Worm (Caenorhabditis elegans) whole organism, young adult: Measurements from ENCODE around the gene nhr-19.

ENCODE experiments used
- B0019.2 ChIP-seq: fragments of 200-800 bp; sonication (Bioruptor generic); conservative IDR thresholded peaks from 2 replicates; pipeline ENCODE4 v1.3.6; 2022; ENCODE audit warnings: missing genetic modification reagents, missing genetic modification characterization, missing compliant biosample characterization
- C06A6.2 ChIP-seq: fragments of 200-800 bp; sonication (Bioruptor generic); conservative IDR thresholded peaks from 2 replicates; pipeline ENCODE4 v1.3.6; 2022; ENCODE audit warnings: missing genetic modification characterization, missing compliant biosample characterization
- F22D6.2 ChIP-seq: sonication (generic microtip); optimal IDR thresholded peaks from 2 replicates; lab custom pipeline; 2016; ENCODE audit warnings: mild to moderate bottlenecking, missing genetic modification characterization, missing compliant biosample characterization
- F23B12.7 ChIP-seq: sonication (generic microtip); optimal IDR thresholded peaks from 2 replicates; lab custom pipeline; 2017; ENCODE audit warnings: missing genetic modification characterization, mild to moderate bottlenecking, missing compliant biosample characterization, antibody characterized with exemption, moderate library complexity; ENCODE audit not compliant: insufficient read depth
- K11D2.4 ChIP-seq: fragments of 200-800 bp; sonication (Bioruptor generic); IDR thresholded peaks from 2 replicates; pipeline ENCODE4 v1.3.6; 2022; ENCODE audit warnings: missing genetic modification reagents, missing genetic modification characterization, missing compliant biosample characterization
- K12H6.12 ChIP-seq: fragments of 200-800 bp; sonication (Bioruptor generic); optimal IDR thresholded peaks from 2 replicates; lab custom pipeline; 2018; ENCODE audit warnings: mild to moderate bottlenecking, missing genetic modification characterization, missing compliant biosample characterization
- T26A5.8 ChIP-seq: sonication (generic microtip); optimal IDR thresholded peaks from 2 replicates; lab custom pipeline; 2016; ENCODE audit warnings: missing genetic modification characterization, missing compliant biosample characterization
- Y56A3A.18 ChIP-seq: fragments of 200-800 bp; sonication (Bioruptor generic); IDR thresholded peaks from 2 replicates; pipeline ENCODE4 v1.3.6; 2022; ENCODE audit warnings: missing genetic modification reagents, missing genetic modification characterization, missing compliant biosample characterization
- ZK185.1 ChIP-seq: sonication (generic microtip); optimal IDR thresholded peaks from 2 replicates; lab custom pipeline; 2016; ENCODE audit warnings: mild to moderate bottlenecking, missing genetic modification characterization, missing compliant biosample characterization; ENCODE audit not compliant: poor library complexity, severe bottlenecking
- atf-7 ChIP-seq: sonication (generic microtip); optimal IDR thresholded peaks from 2 replicates; lab custom pipeline; 2017; ENCODE audit warnings: mild to moderate bottlenecking, missing genetic modification characterization, missing compliant biosample characterization
- attf-3 ChIP-seq: fragments of 200-800 bp; sonication (Bioruptor generic); conservative IDR thresholded peaks from 2 replicates; pipeline ENCODE4 v1.3.6; 2022; ENCODE audit warnings: missing genetic modification reagents, missing genetic modification characterization, missing compliant biosample characterization
- attf-5 ChIP-seq: fragments of 200-800 bp; sonication (Bioruptor generic); optimal IDR thresholded peaks from 2 replicates; lab custom pipeline; 2018; ENCODE audit warnings: mild to moderate bottlenecking, missing genetic modification characterization, missing compliant biosample characterization
- attf-6 ChIP-seq: fragments of 200-800 bp; sonication (Bioruptor generic); IDR thresholded peaks from 2 replicates; pipeline ENCODE4 v1.3.6; 2022; ENCODE audit warnings: missing genetic modification reagents, missing genetic modification characterization, missing compliant biosample characterization
- ccch-3 ChIP-seq: fragments of 200-800 bp; sonication (Bioruptor generic); optimal IDR thresholded peaks from 2 replicates; lab custom pipeline; 2018; ENCODE audit warnings: mild to moderate bottlenecking, missing genetic modification characterization, missing compliant biosample characterization
- chd-7 ChIP-seq: sonication (generic microtip); optimal IDR thresholded peaks from 2 replicates; lab custom pipeline; 2016; ENCODE audit warnings: mild to moderate bottlenecking, missing genetic modification characterization, moderate library complexity, missing compliant biosample characterization
- die-1 ChIP-seq: sonication (generic microtip); optimal IDR thresholded peaks from 2 replicates; lab custom pipeline; 2016; ENCODE audit warnings: missing genotype, mild to moderate bottlenecking, missing genetic modification characterization, missing compliant biosample characterization
- dox-1 ChIP-seq: fragments of 200-800 bp; sonication (Bioruptor generic); IDR thresholded peaks from 2 replicates; pipeline ENCODE4 v1.3.6; 2022; ENCODE audit warnings: missing genetic modification reagents, missing genetic modification characterization, missing compliant biosample characterization
- dpff-1 ChIP-seq: sonication (generic microtip); optimal IDR thresholded peaks from 2 replicates; lab custom pipeline; 2017; ENCODE audit warnings: mild to moderate bottlenecking, missing genetic modification characterization, missing compliant biosample characterization
- egl-44 ChIP-seq: fragments of 200-800 bp; sonication (Bioruptor generic); IDR thresholded peaks from 2 replicates; pipeline ENCODE4 v1.3.6; 2022; ENCODE audit warnings: missing genetic modification reagents, missing genetic modification characterization, missing compliant biosample characterization
- ets-4 ChIP-seq: fragments of 200-800 bp; sonication (Bioruptor generic); optimal IDR thresholded peaks from 2 replicates; lab custom pipeline; 2018; ENCODE audit warnings: mild to moderate bottlenecking, missing genetic modification characterization, missing compliant biosample characterization
- gei-17 ChIP-seq: fragments of 200-800 bp; sonication (Bioruptor generic); optimal IDR thresholded peaks from 2 replicates; lab custom pipeline; 2018; ENCODE audit warnings: mild to moderate bottlenecking, missing genetic modification characterization, missing compliant biosample characterization
- him-1 ChIP-seq: sonication (generic microtip); optimal IDR thresholded peaks from 2 replicates; lab custom pipeline; 2016; ENCODE audit warnings: missing genotype, missing genetic modification reagents, missing genetic modification characterization, missing compliant biosample characterization
- hmg-1.2 ChIP-seq: fragments of 200-800 bp; sonication (Bioruptor generic); IDR thresholded peaks from 2 replicates; pipeline ENCODE4 v1.3.6; 2022; ENCODE audit warnings: missing genetic modification reagents, missing genetic modification characterization, missing compliant biosample characterization
- hrde-1 ChIP-seq: sonication (generic microtip); optimal IDR thresholded peaks from 2 replicates; lab custom pipeline; 2016; ENCODE audit warnings: missing genetic modification characterization, mild to moderate bottlenecking, missing compliant biosample characterization, moderate library complexity, missing genotype, missing genetic modification reagents, borderline replicate concordance
- let-526 ChIP-seq: fragments of 200-800 bp; sonication (Bioruptor generic); IDR thresholded peaks from 2 replicates; pipeline ENCODE4 v1.3.6; 2022; ENCODE audit warnings: missing genetic modification reagents, missing genetic modification characterization, missing compliant biosample characterization
- let-607 ChIP-seq, 2 experiments: fragments of 200-800 bp in 1 of 2; sonication (Bioruptor generic) in 1 of 2; sonication (generic microtip) in 1 of 2; optimal IDR thresholded peaks; 2 replicates each; lab custom pipeline; 2016 to 2018; ENCODE audit warnings: mild to moderate bottlenecking in 2 of 2, missing compliant biosample characterization in 2 of 2, missing genetic modification characterization in 2 of 2, moderate library complexity in 2 of 2, missing genotype in 1 of 2
- lin-26 ChIP-seq: fragments of 200-800 bp; sonication (Bioruptor generic); IDR thresholded peaks from 2 replicates; pipeline ENCODE4 v1.3.6; 2022; ENCODE audit warnings: missing genetic modification reagents, missing genetic modification characterization, missing compliant biosample characterization
- lin-40 ChIP-seq: sonication (generic microtip); optimal IDR thresholded peaks from 2 replicates; lab custom pipeline; 2016; ENCODE audit warnings: missing genetic modification characterization, mild to moderate bottlenecking, missing compliant biosample characterization, missing genotype, missing genetic modification reagents
- lin-54 ChIP-seq: fragments of 200-800 bp; sonication (Bioruptor generic); optimal IDR thresholded peaks from 2 replicates; lab custom pipeline; 2018; ENCODE audit warnings: mild to moderate bottlenecking, missing genetic modification characterization, missing compliant biosample characterization
- lir-1 ChIP-seq: fragments of 200-800 bp; sonication (Bioruptor generic); conservative IDR thresholded peaks from 2 replicates; pipeline ENCODE4 v1.3.6; 2022; ENCODE audit warnings: missing genetic modification reagents, missing genetic modification characterization, missing compliant biosample characterization
- lsy-27 ChIP-seq: sonication (generic microtip); optimal IDR thresholded peaks from 2 replicates; lab custom pipeline; 2017; ENCODE audit warnings: missing genetic modification characterization, mild to moderate bottlenecking, missing compliant biosample characterization, antibody characterized with exemption, missing genotype, borderline replicate concordance; ENCODE audit not compliant: insufficient read depth
- madf-3 ChIP-seq: fragments of 200-800 bp; sonication (Bioruptor generic); IDR thresholded peaks from 2 replicates; pipeline ENCODE4 v1.3.6; 2022; ENCODE audit warnings: missing genetic modification reagents, missing genetic modification characterization, missing compliant biosample characterization
- mcd-1 ChIP-seq: fragments of 200-800 bp; sonication (Bioruptor generic); IDR thresholded peaks from 2 replicates; pipeline ENCODE4 v1.3.6; 2022; ENCODE audit warnings: missing genetic modification reagents, missing genetic modification characterization, missing compliant biosample characterization
- nhr-80 ChIP-seq: sonication (generic microtip); optimal IDR thresholded peaks from 2 replicates; lab custom pipeline; 2016; ENCODE audit warnings: missing genetic modification characterization, missing compliant biosample characterization
- nhr-90 ChIP-seq: sonication (generic microtip); optimal IDR thresholded peaks from 2 replicates; lab custom pipeline; 2016; ENCODE audit warnings: missing genotype, mild to moderate bottlenecking, missing genetic modification characterization, missing compliant biosample characterization
- pbrm-1 ChIP-seq: fragments of 200-800 bp; sonication (Bioruptor generic); IDR thresholded peaks from 2 replicates; pipeline ENCODE4 v1.3.6; 2022; ENCODE audit warnings: missing genetic modification reagents, missing genetic modification characterization, missing compliant biosample characterization
- rec-8 ChIP-seq, 2 experiments: sonication (generic microtip); optimal IDR thresholded peaks; 2 replicates each; lab custom pipeline; 2016; ENCODE audit warnings: mild to moderate bottlenecking in 2 of 2, missing genetic modification characterization in 2 of 2, missing genetic modification reagents in 2 of 2, missing genotype in 2 of 2, missing biosample characterization in 1 of 2, missing compliant biosample characterization in 1 of 2, moderate library complexity in 1 of 2
- repo-1 ChIP-seq: sonication (generic microtip); optimal IDR thresholded peaks from 2 replicates; lab custom pipeline; 2017; ENCODE audit warnings: mild to moderate bottlenecking, missing genetic modification characterization, missing compliant biosample characterization
- snpc-1.3 ChIP-seq: sonication (generic microtip); optimal IDR thresholded peaks from 2 replicates; lab custom pipeline; 2017; ENCODE audit warnings: missing genetic modification characterization, mild to moderate bottlenecking, missing compliant biosample characterization, antibody characterized with exemption, moderate library complexity, missing genotype, missing genetic modification reagents; ENCODE audit not compliant: insufficient read depth
- tbp1 ChIP-seq: fragments of 200-800 bp; sonication (Bioruptor generic); optimal IDR thresholded peaks from 2 replicates; lab custom pipeline; 2018; ENCODE audit warnings: mild to moderate bottlenecking, missing genetic modification characterization, missing compliant biosample characterization
- zfh-2 ChIP-seq: fragments of 200-800 bp; sonication (Bioruptor generic); conservative IDR thresholded peaks from 2 replicates; pipeline ENCODE4 v1.3.6; 2022; ENCODE audit warnings: missing genetic modification reagents, missing genetic modification characterization, missing compliant biosample characterization
- zim-3 ChIP-seq: sonication (generic microtip); optimal IDR thresholded peaks from 2 replicates; lab custom pipeline; 2017; ENCODE audit warnings: mild to moderate bottlenecking, missing genetic modification characterization, moderate library complexity, missing compliant biosample characterization
- ztf-22 ChIP-seq: fragments of 200-800 bp; sonication (Bioruptor generic); optimal IDR thresholded peaks from 2 replicates; lab custom pipeline; 2018; ENCODE audit warnings: mild to moderate bottlenecking, missing genetic modification characterization, moderate library complexity, missing compliant biosample characterization
- ztf-26 ChIP-seq: sonication (generic microtip); optimal IDR thresholded peaks from 2 replicates; lab custom pipeline; 2017; ENCODE audit warnings: missing genetic modification characterization, missing compliant biosample characterization
- ztf-3 ChIP-seq: fragments of 200-800 bp; sonication (Bioruptor generic); optimal IDR thresholded peaks from 2 replicates; lab custom pipeline; 2018; ENCODE audit warnings: mild to moderate bottlenecking, missing genetic modification characterization, missing compliant biosample characterization

Gene nhr-19

DNA sequence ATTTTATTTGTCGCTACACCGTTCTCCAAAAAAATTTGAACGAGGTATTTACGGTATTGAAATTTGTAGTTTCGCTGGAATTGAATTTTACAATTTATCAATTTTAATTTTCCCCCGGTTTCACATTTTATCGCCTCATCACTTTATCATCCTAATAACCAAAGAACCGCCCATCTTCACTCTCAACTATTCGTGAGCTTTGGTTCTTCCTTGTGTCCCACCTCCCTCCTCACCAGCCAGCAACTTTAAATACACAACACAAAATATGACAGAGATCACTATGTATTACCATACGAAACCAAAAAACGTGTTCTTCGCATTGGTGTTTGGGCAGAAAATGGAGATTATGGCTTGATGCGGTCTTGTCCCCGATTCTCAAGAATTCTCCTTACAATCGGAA, 1.3 kb downstream of the nhr-19 start:
- TF ChIP-seq lsy-27 (tag; lab: Kevin White, UChicago), result no peak
- no peak for TF ChIP-seq dpff-1 (tag; lab: Kevin White, UChicago)
- TF ChIP-seq tbp1 (GFP tag; lab: Kevin White, UChicago), result peak; percentile 11
- TF ChIP-seq, all 124 proteins: peak for 1

DNA sequence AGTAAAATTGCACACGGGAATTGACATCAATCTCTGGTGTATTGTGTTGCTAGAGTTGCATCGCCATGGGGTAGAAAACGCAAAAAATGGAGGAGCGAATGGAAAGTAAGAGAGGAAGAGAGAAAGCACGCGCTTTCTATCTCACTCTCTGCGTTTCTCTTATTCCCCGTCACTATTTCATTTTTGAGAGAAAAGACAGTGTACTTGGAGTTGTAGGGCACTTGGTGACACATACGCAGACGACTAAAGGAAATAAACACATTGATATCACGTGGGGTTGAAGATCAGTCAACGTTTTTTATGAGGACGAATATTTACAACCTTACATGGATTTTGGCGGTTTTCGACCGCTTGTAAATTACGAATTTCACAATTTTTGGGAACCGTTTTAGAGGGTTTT, 1.9 kb downstream of the nhr-19 start:
- TF ChIP-seq Y56A3A.18 (0 out of 2 replicates have a peak, but pooled peaks have one; percentile 52), lin-40 (peak; percentile 94), T26A5.8 (tag; lab: Kevin White, UChicago) (no peak), ets-4 (GFP tag; lab: Kevin White, UChicago) (peak; percentile 54), attf-6 (GFP tag; lab: Robert Waterston, UW) (no peak), ccch-3 (GFP tag; lab: Kevin White, UChicago) (no peak), die-1 (tag; lab: Kevin White, UChicago) (peak; percentile 23), attf-3 (GFP tag; lab: Robert Waterston, UW) (peak; percentile 47; the same call in 1 of the 2 replicates), let-607 (tag; optimal IDR thresholded peaks at IDR 0.05; lab: Kevin White, UChicago) (peak; percentile 73 to 79), lin-54 (GFP tag; lab: Kevin White, UChicago) (peak; percentile 69), ztf-3 (GFP tag; lab: Kevin White, UChicago) (peak; percentile 79), mcd-1 (GFP tag; lab: Robert Waterston, UW) (peak; percentile 60), lin-26 (peak; percentile 21; the same call in 1 of the 2 replicates), K12H6.12 (tag; lab: Kevin White, UChicago) (peak; percentile 90), zim-3 (no peak), attf-5 (peak; percentile 91), C06A6.2 (GFP tag; lab: Robert Waterston, UW) (peak; percentile 61; the same call in 1 of the 2 replicates), repo-1 (tag; lab: Kevin White, UChicago) (no peak), snpc-1.3 (tag; lab: Kevin White, UChicago) (peak; percentile 12), nhr-80 (tag; lab: Kevin White, UChicago) (peak; percentile 97), him-1 (tag; lab: Kevin White, UChicago) (no peak), F23B12.7 (tag; lab: Kevin White, UChicago) (peak; percentile 74), hrde-1 (tag; lab: Kevin White, UChicago) (no peak), zfh-2 (GFP tag; lab: Robert Waterston, UW) (peak; percentile 39; the same call in 1 of the 2 replicates), pbrm-1 (peak; percentile 66), rec-8 (tag; optimal IDR thresholded peaks at IDR 0.05; lab: Kevin White, UChicago) (no peak), dox-1 (GFP tag; lab: Robert Waterston, UW) (peak; percentile 84), lir-1 (peak; percentile 86), tbp1 (GFP tag; lab: Kevin White, UChicago) (peak; percentile 67), chd-7 (tag; lab: Kevin White, UChicago) (peak; percentile 92), egl-44 (GFP tag; lab: Robert Waterston, UW) (peak; percentile 76; the same call in 1 of the 2 replicates), F22D6.2 (tag; lab: Kevin White, UChicago) (peak; percentile 85), nhr-90 (peak; percentile 57), ZK185.1 (tag; lab: Kevin White, UChicago) (peak; percentile 59), ztf-26 (tag; lab: Kevin White, UChicago) (peak; percentile 80), madf-3 (no peak), B0019.2 (GFP tag; lab: Robert Waterston, UW) (no peak), ztf-22 (peak; percentile 90), atf-7 (tag; lab: Kevin White, UChicago) (peak; percentile 89), K11D2.4 (peak; percentile 90), gei-17 (GFP tag; lab: Kevin White, UChicago) (peak; percentile 54), hmg-1.2 (GFP tag; lab: Robert Waterston, UW) (peak; percentile 83), let-526 (GFP tag; lab: Robert Waterston, UW) (peak; percentile 93)
